Worm (Caenorhabditis elegans): Measurements from ENCODE around the gene F19B10.1.

F19B10.1 gene

DNA sequence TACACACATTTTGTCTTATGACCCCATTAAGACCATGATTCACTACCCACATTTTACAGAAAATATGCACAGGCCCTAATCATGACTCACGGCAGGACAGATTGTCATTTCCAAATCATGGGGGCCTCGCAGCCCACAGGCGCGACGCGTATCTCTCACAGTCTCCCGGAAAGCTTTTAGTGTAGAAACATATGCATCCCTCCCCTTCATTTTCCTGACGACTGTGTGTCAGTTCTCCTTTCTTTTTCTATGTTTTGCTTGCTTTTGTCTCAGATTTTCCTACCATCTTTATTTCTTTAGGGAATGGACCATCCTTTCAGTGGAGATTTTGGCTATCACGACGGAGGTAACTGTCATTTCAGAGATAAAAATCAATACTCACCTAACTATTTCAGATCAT lies 41.8 kb upstream of the F19B10.1 start, which contains the start of gene M151.1:
Gene M151.1 (plus strand): TSS at position 301 of the 400 bp plus-strand sequence.
- TF ChIP-seq R02D3.7 (tag; optimal IDR thresholded peaks at IDR 0.05), result no peak

DNA sequence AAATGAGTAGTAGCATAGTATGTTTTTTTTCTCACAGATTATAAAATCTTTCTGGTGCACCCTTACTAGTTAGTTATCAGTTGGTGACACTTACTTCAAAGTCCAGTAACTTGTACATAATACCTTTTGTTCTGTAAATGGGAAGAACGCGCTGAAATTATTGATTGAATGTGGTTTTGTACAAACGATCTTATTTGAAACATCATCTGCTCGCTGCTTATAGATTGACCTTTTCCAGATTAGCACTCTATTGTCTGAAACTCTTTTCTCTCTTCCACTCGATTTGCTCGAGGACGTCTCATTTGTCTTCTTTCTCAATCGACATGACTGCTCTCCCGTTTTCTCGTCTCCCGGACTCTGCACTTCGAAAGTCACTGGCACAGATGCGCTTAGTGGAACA lies 35.9 kb upstream of the F19B10.1 start, which contains the start of gene fbxb-33:
Gene fbxb-33 (plus strand): TSS at position 301 of the 400 bp plus-strand sequence.
- TF ChIP-seq ama-1 (optimal IDR thresholded peaks at IDR 0.05) (no peak), ztf-4 (tag; optimal IDR thresholded peaks at IDR 0.05) (no peak), elt-3 (tag; optimal IDR thresholded peaks at IDR 0.05) (no peak), egl-5 (tag; optimal IDR thresholded peaks at IDR 0.05) (no peak), lsy-12 (tag; optimal IDR thresholded peaks at IDR 0.05) (no peak), ceh-9 (tag; optimal IDR thresholded peaks at IDR 0.05) (no peak), aly-2 (tag; optimal IDR thresholded peaks at IDR 0.05) (no peak), unc-39 (tag; optimal IDR thresholded peaks at IDR 0.05) (no peak), fkh-2 (tag; optimal IDR thresholded peaks at IDR 0.05) (no peak), nhr-43 (tag; optimal IDR thresholded peaks at IDR 0.05; ENCODE audit: poor library complexity, severe bottlenecking) (no peak), nhr-11 (tag; optimal IDR thresholded peaks at IDR 0.05) (no peak), nfya-1 (tag; optimal IDR thresholded peaks at IDR 0.05; ENCODE audit: insufficient read depth) (no peak), nhr-28 (tag; optimal IDR thresholded peaks at IDR 0.05) (no peak), pqm-1 (tag; optimal IDR thresholded peaks at IDR 0.05) (no peak), mdl-1 (tag; optimal IDR thresholded peaks at IDR 0.05) (no peak), ztf-11 (tag; optimal IDR thresholded peaks at IDR 0.05) (no peak), ZK546.5 (tag; optimal IDR thresholded peaks at IDR 0.05) (no peak), eor-1 (tag; optimal IDR thresholded peaks at IDR 0.05) (no peak), ceh-16 (tag; optimal IDR thresholded peaks at IDR 0.05) (no peak)

DNA sequence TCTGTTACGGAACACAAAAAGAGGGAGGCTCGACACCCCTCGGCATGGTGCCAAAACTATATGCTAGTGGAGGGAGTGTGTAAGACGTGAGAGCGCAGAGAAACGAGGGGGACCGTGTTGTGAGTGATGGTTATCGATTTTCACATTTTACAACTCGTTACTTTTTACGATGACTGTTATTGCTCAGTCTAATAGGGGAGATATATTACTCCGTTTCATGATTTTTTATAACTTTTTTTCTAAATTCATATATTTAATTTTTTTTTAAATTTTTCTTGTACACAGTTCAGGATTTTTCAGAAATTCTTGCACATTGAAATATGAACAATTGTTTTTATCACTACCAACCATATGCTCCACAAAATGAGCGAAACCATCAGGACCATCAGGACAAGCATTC lies 27.6 kb upstream of the F19B10.1 start, which contains the start of gene F19B10.5:
Gene F19B10.5 (plus strand): TSS at position 301 of the 400 bp plus-strand sequence.
- TF ChIP-seq zag-1 (tag; optimal IDR thresholded peaks at IDR 0.05) (no peak), elt-2 (tag; optimal IDR thresholded peaks at IDR 0.05) (no peak), pha-4 (tag; optimal IDR thresholded peaks at IDR 0.05) (no peak), ceh-82 (tag; optimal IDR thresholded peaks at IDR 0.05) (no peak), jun-1 (tag; optimal IDR thresholded peaks at IDR 0.05) (no peak), unc-39 (tag; optimal IDR thresholded peaks at IDR 0.05) (no peak), aly-2 (tag; optimal IDR thresholded peaks at IDR 0.05) (no peak), fos-1 (tag; optimal IDR thresholded peaks at IDR 0.05) (no peak), eor-1 (tag; optimal IDR thresholded peaks at IDR 0.05) (no peak), mml-1 (tag; optimal IDR thresholded peaks at IDR 0.05) (no peak), nhr-76 (tag; optimal IDR thresholded peaks at IDR 0.05) (no peak), ztf-11 (tag; optimal IDR thresholded peaks at IDR 0.05) (no peak), sea-2 (GFP tag; optimal IDR thresholded peaks at IDR 0.05) (no peak), nhr-237 (tag; optimal IDR thresholded peaks at IDR 0.05) (no peak), pqm-1 (tag; optimal IDR thresholded peaks at IDR 0.05) (no peak), daf-12 (tag; optimal IDR thresholded peaks at IDR 0.05) (no peak), hmg-11 (tag; optimal IDR thresholded peaks at IDR 0.05) (no peak), ceh-28 (tag; optimal IDR thresholded peaks at IDR 0.05) (no peak), ZK546.5 (tag; optimal IDR thresholded peaks at IDR 0.05) (no peak), R02D3.7 (tag; optimal IDR thresholded peaks at IDR 0.05) (no peak)

DNA sequence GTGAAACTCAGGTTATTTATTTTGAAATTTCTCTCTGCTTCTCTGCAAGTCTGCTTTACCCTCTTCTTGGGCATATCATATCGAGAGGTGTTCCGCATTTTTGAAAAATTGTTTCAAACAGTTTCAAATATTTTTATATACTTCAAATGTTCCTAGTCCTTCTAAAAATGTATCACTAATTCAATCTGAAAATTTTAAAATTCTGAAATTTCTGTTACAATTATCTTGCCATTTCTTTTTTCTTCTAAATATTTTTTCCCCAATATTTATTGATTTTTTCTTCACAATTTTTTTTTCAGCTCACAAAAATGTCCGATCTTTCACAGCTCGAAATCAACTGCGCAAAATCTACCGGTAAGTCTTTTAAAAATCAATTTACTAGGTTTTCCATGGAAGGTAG lies 23.2 kb upstream of the F19B10.1 start, which contains the start of gene F19B10.4:
Gene F19B10.4 (plus strand): TSS at position 301 of the 400 bp plus-strand sequence.
- TF ChIP-seq daf-12 (tag; optimal IDR thresholded peaks at IDR 0.05), result no peak
- no peak for TF ChIP-seq ztf-4 (tag; optimal IDR thresholded peaks at IDR 0.05)
- TF ChIP-seq ZK546.5 (tag; optimal IDR thresholded peaks at IDR 0.05), result no peak
- TF ChIP-seq lsy-12 (tag; optimal IDR thresholded peaks at IDR 0.05), result no peak
- no peak for TF ChIP-seq fkh-2 (tag; optimal IDR thresholded peaks at IDR 0.05)
- no peak for TF ChIP-seq ztf-11 (tag; optimal IDR thresholded peaks at IDR 0.05)
- no peak for TF ChIP-seq ceh-82 (tag; optimal IDR thresholded peaks at IDR 0.05)
- TF ChIP-seq elt-3 (tag; optimal IDR thresholded peaks at IDR 0.05), result no peak
- TF ChIP-seq elt-1 (tag; optimal IDR thresholded peaks at IDR 0.05), result no peak
- no peak for TF ChIP-seq tbx-2 (tag; optimal IDR thresholded peaks at IDR 0.05)

DNA sequence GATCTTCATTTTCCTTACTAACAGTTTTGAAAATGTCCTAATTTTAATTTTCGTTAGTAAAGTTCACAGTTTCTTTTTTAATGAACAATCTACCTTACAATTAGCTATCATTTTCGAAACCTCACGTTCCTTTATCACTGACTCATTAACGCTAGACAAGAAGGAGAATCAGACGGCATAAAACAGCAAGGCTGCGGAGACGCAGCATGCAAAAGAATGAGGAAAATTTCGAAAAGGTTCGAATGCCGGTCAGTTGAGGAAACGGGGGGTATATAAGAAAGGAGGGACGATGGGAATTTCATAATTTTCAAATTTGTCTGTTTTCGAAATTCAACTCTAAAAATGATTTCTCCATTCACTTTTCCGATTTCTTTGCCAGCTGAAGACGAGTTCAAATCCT lies 21.1 kb upstream of the F19B10.1 start, which contains the start of gene F19B10.13:
Gene F19B10.13 (plus strand): TSS at position 343 of the 400 bp plus-strand sequence.
- TF ChIP-seq elt-3 (tag; optimal IDR thresholded peaks at IDR 0.05) (peak in 1 of 3 experiments; percentile 41), elt-2 (tag; optimal IDR thresholded peaks at IDR 0.05) (peak; percentile 70), ceh-16 (tag; optimal IDR thresholded peaks at IDR 0.05) (no peak), nhr-12 (tag; optimal IDR thresholded peaks at IDR 0.05) (no peak), nfya-1 (tag; optimal IDR thresholded peaks at IDR 0.05; ENCODE audit: insufficient read depth) (peak; percentile 14), lsy-12 (tag; optimal IDR thresholded peaks at IDR 0.05) (no peak), pqm-1 (tag; optimal IDR thresholded peaks at IDR 0.05) (peak; percentile 56)

Measured in whole organism, L3 larva.